Worm (Caenorhabditis elegans) whole organism, L3 larva: Measurements from ENCODE around the gene T13F2.4.
"Not testable (repeated sequence)": the region's sequence is repeated elsewhere in the genome, so short reads cannot be mapped to it uniquely, and the experiment has no call there.

Source experiments
- R02D3.7 ChIP-seq: fragments of 150-350 bp; optimal IDR thresholded peaks from 2 replicates; lab custom pipeline; 2014; ENCODE audit warnings: missing biosample characterization, missing genetic modification characterization
- aly-2 ChIP-seq: fragments of 150-350 bp; optimal IDR thresholded peaks from 2 replicates; lab custom pipeline; 2014; ENCODE audit warnings: missing biosample characterization, missing genetic modification characterization
- ama-1 ChIP-seq: fragments of 150-350 bp; optimal IDR thresholded peaks from 2 replicates; lab custom pipeline; 2018
- ceh-28 ChIP-seq: fragments of 150-350 bp; optimal IDR thresholded peaks from 2 replicates; lab custom pipeline; 2014; ENCODE audit warnings: missing biosample characterization, missing genetic modification reagents, missing genetic modification characterization
- ceh-82 ChIP-seq: fragments of 150-350 bp; optimal IDR thresholded peaks from 2 replicates; lab custom pipeline; 2014; ENCODE audit warnings: missing biosample characterization, missing genetic modification characterization
- ceh-9 ChIP-seq: sonication (generic microtip); optimal IDR thresholded peaks from 2 replicates; lab custom pipeline; 2018; ENCODE audit warnings: missing biosample characterization, missing genetic modification characterization
- daf-12 ChIP-seq: fragments of 150-350 bp; optimal IDR thresholded peaks from 2 replicates; lab custom pipeline; 2014; ENCODE audit warnings: missing biosample characterization, missing genetic modification reagents, missing genetic modification characterization
- egl-27 ChIP-seq: sonication (generic microtip); optimal IDR thresholded peaks from 4 replicates; lab custom pipeline; 2017; ENCODE audit warnings: missing biosample characterization, missing genetic modification reagents, missing genetic modification characterization
- elt-2 ChIP-seq: sonication (generic microtip); optimal IDR thresholded peaks from 2 replicates; lab custom pipeline; 2016; ENCODE audit warnings: missing genetic modification reagents, mild to moderate bottlenecking, missing genetic modification characterization, missing compliant biosample characterization
- eor-1 ChIP-seq, 2 experiments: fragments of 150-350 bp; optimal IDR thresholded peaks; 2 replicates each; lab custom pipeline; 2014 to 2018; ENCODE audit warnings: missing biosample characterization in 2 of 2, missing genetic modification characterization in 2 of 2
- fkh-2 ChIP-seq: fragments of 150-350 bp; optimal IDR thresholded peaks from 2 replicates; lab custom pipeline; 2014; ENCODE audit warnings: missing biosample characterization, missing genetic modification reagents, missing genetic modification characterization
- fos-1 ChIP-seq: fragments of 150-350 bp; optimal IDR thresholded peaks from 2 replicates; lab custom pipeline; 2014; ENCODE audit warnings: missing biosample characterization, missing genetic modification characterization
- hmg-11 ChIP-seq: sonication (generic microtip); optimal IDR thresholded peaks from 2 replicates; lab custom pipeline; 2016; ENCODE audit warnings: missing genetic modification characterization, missing compliant biosample characterization
- lin-15B ChIP-seq: fragments of 150-350 bp; optimal IDR thresholded peaks from 2 replicates; lab custom pipeline; 2014; ENCODE audit warnings: missing biosample characterization, missing genetic modification characterization
- lin-39 ChIP-seq: fragments of 150-350 bp; optimal IDR thresholded peaks from 2 replicates; lab custom pipeline; 2018; ENCODE audit warnings: missing biosample characterization, missing genetic modification reagents, missing genetic modification characterization
- lsy-12 ChIP-seq: sonication (generic microtip); optimal IDR thresholded peaks from 2 replicates; lab custom pipeline; 2016; ENCODE audit warnings: mild to moderate bottlenecking, missing genetic modification characterization, missing compliant biosample characterization
- mml-1 ChIP-seq: fragments of 150-350 bp; sonication (generic microtip); optimal IDR thresholded peaks from 3 replicates; lab custom pipeline; 2014; ENCODE audit warnings: missing biosample characterization, missing genetic modification characterization
- nfya-1 ChIP-seq: sonication (generic microtip); optimal IDR thresholded peaks from 2 replicates; lab custom pipeline; 2017; ENCODE audit warnings: missing genetic modification characterization, mild to moderate bottlenecking, missing compliant biosample characterization, antibody characterized with exemption, moderate library complexity; ENCODE audit not compliant: insufficient read depth
- nhr-11 ChIP-seq: fragments of 150-350 bp; optimal IDR thresholded peaks from 2 replicates; lab custom pipeline; 2014; ENCODE audit warnings: missing biosample characterization, missing genetic modification characterization
- nhr-12 ChIP-seq: fragments of 150-350 bp; optimal IDR thresholded peaks from 2 replicates; lab custom pipeline; 2014; ENCODE audit warnings: missing biosample characterization, missing genetic modification characterization
- nhr-23 ChIP-seq: fragments of 150-350 bp; optimal IDR thresholded peaks from 2 replicates; lab custom pipeline; 2014; ENCODE audit warnings: missing biosample characterization, missing genetic modification reagents, missing genetic modification characterization
- nhr-237 ChIP-seq: fragments of 150-350 bp; optimal IDR thresholded peaks from 2 replicates; lab custom pipeline; 2014; ENCODE audit warnings: missing biosample characterization, missing genetic modification characterization
- nhr-25 ChIP-seq: sonication (generic microtip); optimal IDR thresholded peaks from 2 replicates; lab custom pipeline; 2017; ENCODE audit warnings: missing biosample characterization, missing genetic modification characterization
- nhr-67 ChIP-seq: fragments of 150-350 bp; optimal IDR thresholded peaks from 2 replicates; lab custom pipeline; 2014; ENCODE audit warnings: missing biosample characterization, missing genetic modification characterization
- nhr-77 ChIP-seq: fragments of 150-350 bp; optimal IDR thresholded peaks from 2 replicates; lab custom pipeline; 2014; ENCODE audit warnings: missing biosample characterization, missing genetic modification characterization
- pha-4 ChIP-seq: fragments of 150-350 bp; optimal IDR thresholded peaks from 2 replicates; lab custom pipeline; 2014; ENCODE audit warnings: missing biosample characterization, missing genetic modification reagents, missing genetic modification characterization
- sea-2 ChIP-seq: fragments of 150-350 bp; sonication (generic microtip); optimal IDR thresholded peaks from 4 replicates; lab custom pipeline; 2014; ENCODE audit warnings: missing biosample characterization, missing genetic modification reagents, missing genetic modification characterization
- skn-1 ChIP-seq: fragments of 150-350 bp; optimal IDR thresholded peaks from 2 replicates; lab custom pipeline; 2014; ENCODE audit warnings: missing biosample characterization, missing genetic modification characterization
- snpc-4 ChIP-seq: fragments of 150-350 bp; optimal IDR thresholded peaks from 2 replicates; lab custom pipeline; 2014; ENCODE audit warnings: missing biosample characterization, missing genetic modification characterization
- tbx-2 ChIP-seq: sonication (generic microtip); optimal IDR thresholded peaks from 2 replicates; lab custom pipeline; 2016; ENCODE audit warnings: mild to moderate bottlenecking, missing genetic modification characterization, missing compliant biosample characterization
- unc-62 ChIP-seq: fragments of 150-350 bp; sonication (generic microtip); optimal IDR thresholded peaks from 4 replicates; lab custom pipeline; 2014; ENCODE audit warnings: missing biosample characterization, missing genetic modification reagents, missing genetic modification characterization
- zag-1 ChIP-seq: fragments of 150-350 bp; optimal IDR thresholded peaks from 2 replicates; lab custom pipeline; 2014; ENCODE audit warnings: missing biosample characterization, missing genetic modification characterization
- ztf-11 ChIP-seq: fragments of 150-350 bp; optimal IDR thresholded peaks from 2 replicates; lab custom pipeline; 2014; ENCODE audit warnings: missing biosample characterization, missing genetic modification characterization
- ztf-4 ChIP-seq: fragments of 150-350 bp; optimal IDR thresholded peaks from 2 replicates; lab custom pipeline; 2014; ENCODE audit warnings: missing biosample characterization, missing genetic modification characterization

Gene T13F2.4

DNA sequence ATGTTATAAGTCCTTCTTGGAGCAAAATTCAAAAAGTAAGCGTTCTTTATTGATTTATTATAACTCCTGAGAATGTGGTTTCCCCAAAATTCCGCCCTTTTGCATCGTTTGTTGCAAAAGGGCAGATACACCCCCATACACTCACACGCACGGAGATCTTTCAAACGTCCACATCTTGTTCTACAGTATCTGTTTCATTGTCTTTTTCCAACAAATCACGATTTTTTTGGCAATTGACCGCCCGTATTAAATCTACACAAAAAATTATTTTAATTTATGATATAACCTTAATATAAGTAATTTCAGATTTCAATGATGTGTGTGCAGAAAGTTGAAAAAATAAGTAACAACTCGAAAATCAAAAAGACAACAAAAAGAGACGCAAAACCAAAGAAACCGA, at the start of gene T13F2.4:
Gene T13F2.4 (plus strand): TSS at position 301 of the 400 bp plus-strand sequence.
- no peak for TF ChIP-seq eor-1 (tag; optimal IDR thresholded peaks at IDR 0.05; lab: Kevin White, UChicago)
- TF ChIP-seq aly-2 (tag; lab: Kevin White, UChicago): no peak
- TF ChIP-seq nhr-77 (tag; lab: Kevin White, UChicago): no peak
- TF ChIP-seq nfya-1: no peak
- TF ChIP-seq ztf-11 (tag; lab: Kevin White, UChicago): no peak
- no peak for TF ChIP-seq egl-27 (tag; lab: Kevin White, UChicago)
- TF ChIP-seq ama-1: no peak
- TF ChIP-seq nhr-12 (tag; lab: Kevin White, UChicago): no peak
- TF ChIP-seq ceh-82 (tag; lab: Kevin White, UChicago): no peak
- no peak for TF ChIP-seq nhr-11 (tag; lab: Kevin White, UChicago)
- no peak for TF ChIP-seq pha-4 (tag; lab: Kevin White, UChicago)
- no peak for TF ChIP-seq tbx-2
- no peak for TF ChIP-seq nhr-23 (tag; lab: Kevin White, UChicago)
- TF ChIP-seq ceh-28 (tag; lab: Kevin White, UChicago): no peak
- TF ChIP-seq fos-1: no peak

DNA sequence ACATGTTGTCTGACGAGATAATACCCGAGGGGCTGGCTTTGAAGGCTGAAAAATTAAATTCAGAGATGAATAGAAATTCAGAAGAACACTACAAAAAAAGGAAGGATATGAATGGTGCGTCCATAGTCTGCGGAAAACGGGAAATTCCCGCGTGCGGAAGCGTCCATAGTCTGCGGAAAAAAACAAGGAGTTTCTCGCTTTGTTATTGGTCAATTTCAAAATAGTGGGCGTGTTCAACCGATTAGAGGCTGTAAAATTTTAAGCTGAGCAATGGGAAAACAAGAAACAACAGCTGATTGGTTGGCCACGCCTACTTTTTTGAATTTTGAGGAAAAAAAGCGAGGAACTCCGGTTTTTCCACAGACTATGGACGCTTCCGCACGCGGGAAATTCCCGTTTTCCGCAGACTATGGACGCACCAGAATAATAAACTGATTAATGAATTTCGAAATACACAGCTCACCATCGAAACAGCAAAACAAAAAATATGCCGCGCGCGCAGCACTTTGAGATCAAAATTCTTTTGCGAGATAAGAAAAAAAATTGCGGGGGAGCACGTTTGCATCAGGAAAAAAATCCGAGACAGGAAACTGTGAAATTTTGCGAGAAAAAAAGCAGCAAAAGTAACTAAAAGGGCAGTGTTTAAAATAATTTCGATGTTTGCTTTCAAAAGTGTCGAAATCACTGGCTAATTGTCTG, 48.6 kb upstream of the T13F2.4 start, which contains the start of gene gln-6:
Gene gln-6 (minus strand): TSS at position 51 of the 699 bp plus-strand sequence.
- TF ChIP-seq ztf-4 (tag; lab: Kevin White, UChicago); unc-62 (GFP tag; lab: Kevin White, UChicago); lin-39 (tag; lab: Kevin White, UChicago): not testable (repeated sequence)

- TF ChIP-seq mml-1 (tag; lab: Kevin White, UChicago) (no peak), lsy-12 (tag; lab: Kevin White, UChicago) (no peak), fkh-2 (tag; lab: Kevin White, UChicago) (no peak), pha-4 (tag; lab: Kevin White, UChicago) (no peak), eor-1 (tag; optimal IDR thresholded peaks at IDR 0.05; lab: Kevin White, UChicago) (no peak), nhr-12 (tag; lab: Kevin White, UChicago) (no peak), fos-1 (no peak), hmg-11 (tag; lab: Kevin White, UChicago) (no peak), ceh-28 (tag; lab: Kevin White, UChicago) (no peak), lin-15B (tag; lab: Kevin White, UChicago) (no peak), nhr-23 (tag; lab: Kevin White, UChicago) (no peak), nfya-1 (no peak), nhr-67 (tag; lab: Kevin White, UChicago) (no peak), ceh-9 (tag; lab: Kevin White, UChicago) (no peak)
Measured at ce11 chrIV:9742883-9743282, 46.7 kb upstream of the T13F2.4 start, which contains the start of gene C28D4.7. C28D4.7 (minus strand) TSS chrIV:9743147.

DNA sequence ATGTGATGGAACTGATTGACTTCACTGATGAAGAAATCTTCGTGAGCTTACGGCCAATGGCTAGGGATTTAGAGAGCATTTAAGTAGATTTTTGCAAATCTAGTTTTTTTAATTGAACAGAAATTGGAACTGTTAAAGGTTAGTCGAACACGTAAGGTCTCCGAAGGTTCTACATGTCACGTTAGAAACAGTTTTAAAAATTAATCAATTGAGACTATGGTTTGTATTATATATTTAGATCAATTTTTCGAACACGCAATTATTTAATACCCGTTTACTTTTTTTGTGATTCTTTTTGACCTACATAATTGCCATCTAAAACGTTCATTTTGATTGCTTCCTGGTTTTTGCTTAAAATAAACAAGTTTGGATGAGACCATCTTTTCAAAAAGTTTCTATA, 44.7 kb upstream of the T13F2.4 start, which contains the start of gene C28D4.4:
Gene C28D4.4 (minus strand): TSS at position 101 of the 400 bp plus-strand sequence.
- TF ChIP-seq sea-2 (GFP tag; lab: Kevin White, UChicago): no peak
- TF ChIP-seq lin-15B (tag; lab: Kevin White, UChicago): no peak
- no peak for TF ChIP-seq elt-2 (tag; lab: Kevin White, UChicago)
- TF ChIP-seq nhr-237: no peak
- no peak for TF ChIP-seq daf-12 (tag; lab: Kevin White, UChicago)
- no peak for TF ChIP-seq ceh-82 (tag; lab: Kevin White, UChicago)
- TF ChIP-seq skn-1 (tag; lab: Kevin White, UChicago): no peak
- no peak for TF ChIP-seq fos-1
- TF ChIP-seq nhr-23 (tag; lab: Kevin White, UChicago): no peak
- TF ChIP-seq nhr-12 (tag; lab: Kevin White, UChicago): no peak
- no peak for TF ChIP-seq tbx-2
- TF ChIP-seq hmg-11 (tag; lab: Kevin White, UChicago): no peak
- TF ChIP-seq zag-1 (tag; lab: Kevin White, UChicago): no peak
- TF ChIP-seq R02D3.7 (tag; lab: Kevin White, UChicago): no peak
- TF ChIP-seq snpc-4 (tag; lab: Kevin White, UChicago): no peak
- TF ChIP-seq ceh-28 (tag; lab: Kevin White, UChicago): no peak
- no peak for TF ChIP-seq lin-39 (tag; lab: Kevin White, UChicago)
- no peak for TF ChIP-seq nhr-25 (tag; lab: Kevin White, UChicago)
- TF ChIP-seq ztf-4 (tag; lab: Kevin White, UChicago): no peak
